Worm (Caenorhabditis elegans) whole organism, L4/young adult: ENCODE data around the gene wdr-62.

Experiments
- W03F9.2 ChIP-seq: fragments of 150-350 bp; optimal IDR thresholded peaks from 2 replicates; lab custom pipeline; 2014; ENCODE audit warnings: missing biosample characterization, missing genetic modification characterization
- dao-5 ChIP-seq: sonication (generic microtip); optimal IDR thresholded peaks from 2 replicates; lab custom pipeline; 2016; ENCODE audit warnings: missing genotype, missing genetic modification characterization, moderate library complexity, missing compliant biosample characterization
- him-1 ChIP-seq: sonication (generic microtip); optimal IDR thresholded peaks from 2 replicates; lab custom pipeline; 2016; ENCODE audit warnings: missing genotype, missing genetic modification reagents, missing genetic modification characterization, missing compliant biosample characterization

DNA sequence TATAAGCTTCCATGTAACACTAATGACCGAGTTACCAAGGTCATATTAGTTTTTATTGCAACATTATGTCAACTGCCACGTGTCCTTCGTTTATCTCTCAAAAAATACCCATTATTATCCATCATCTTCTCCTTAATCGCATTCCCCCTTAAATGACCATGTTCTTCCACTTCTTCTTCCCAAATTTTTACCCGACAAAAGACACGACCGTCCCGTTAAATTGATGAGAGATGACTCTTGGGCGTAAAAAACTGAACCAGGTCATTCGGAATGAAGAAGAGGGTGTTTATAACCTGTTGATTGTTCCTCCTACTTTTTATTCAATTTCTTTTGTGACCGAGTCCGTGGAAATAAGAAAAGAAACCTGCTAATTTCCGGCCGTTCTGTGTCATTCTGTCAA, 770 bp downstream of the wdr-62 start:
- TF ChIP-seq him-1 (tag; lab: Kevin White, UChicago) (no peak), W03F9.2 (tag; lab: Kevin White, UChicago) (no peak), dao-5 (tag; lab: Kevin White, UChicago) (no peak)
